Worm (Caenorhabditis elegans): ENCODE results near the gene wht-6.

- TF ChIP-seq ceh-82 (tag; optimal IDR thresholded peaks at IDR 0.05) = no peak
- TF ChIP-seq egl-27 (tag; optimal IDR thresholded peaks at IDR 0.05) = no peak
- TF ChIP-seq nhr-11 (tag; optimal IDR thresholded peaks at IDR 0.05) = no peak
- no peak for TF ChIP-seq lir-3 (tag; optimal IDR thresholded peaks at IDR 0.05)
- TF ChIP-seq R02D3.7 (tag; optimal IDR thresholded peaks at IDR 0.05) = no peak
- no peak for TF ChIP-seq ztf-11 (tag; optimal IDR thresholded peaks at IDR 0.05)
- peak; percentile 20 for TF ChIP-seq nhr-28 (tag; optimal IDR thresholded peaks at IDR 0.05)
- no peak for TF ChIP-seq pqm-1 (tag; optimal IDR thresholded peaks at IDR 0.05)
Observed at ce11 chrIII:6509301-6509700, 37.8 kb downstream of the wht-6 start.

Data from whole organism, L4 larva.